Worm (Caenorhabditis elegans): ENCODE data around the gene Y54F10BM.22.

Y54F10BM.22 gene

ce11 chrIII:2314678-2315077 is 34.0 kb downstream of the Y54F10BM.22 start:
- TF ChIP-seq skn-1 (tag; optimal IDR thresholded peaks at IDR 0.05) (no peak), efl-1 (optimal IDR thresholded peaks at IDR 0.05) (no peak), efl-1 (GFP tag; optimal IDR thresholded peaks at IDR 0.05 in 1 of 2) (peak in 1 of 2 experiments; percentile 68)

- TF ChIP-seq pqm-1 (tag; optimal IDR thresholded peaks at IDR 0.05) = no peak
- TF ChIP-seq unc-130 (tag; optimal IDR thresholded peaks at IDR 0.05) = no peak
- TF ChIP-seq elt-3 (tag; optimal IDR thresholded peaks at IDR 0.05) = no peak
- TF ChIP-seq unc-98 (GFP tag; IDR thresholded peaks at IDR 0.05) = no peak
Observed at ce11 chrIII:2316439-2316838, 35.7 kb downstream of the Y54F10BM.22 start.

- TF ChIP-seq nhr-20 (tag; optimal IDR thresholded peaks at IDR 0.05) (no peak), nhr-90 (tag; optimal IDR thresholded peaks at IDR 0.05; ENCODE audit: poor library complexity) (no peak), ztf-11 (tag; optimal IDR thresholded peaks at IDR 0.05) (no peak)
Observed at ce11 chrIII:2324703-2325102, 44.0 kb downstream of the Y54F10BM.22 start.

- no peak for TF ChIP-seq hlh-4 (tag; optimal IDR thresholded peaks at IDR 0.05)
- no peak for TF ChIP-seq fos-1 (tag; optimal IDR thresholded peaks at IDR 0.05)
- no peak for TF ChIP-seq F16B12.6 (tag; optimal IDR thresholded peaks at IDR 0.05)
- TF ChIP-seq unc-86 (tag; optimal IDR thresholded peaks at IDR 0.05) = no peak
- TF ChIP-seq sptf-1 (tag; optimal IDR thresholded peaks at IDR 0.05) = no peak
- no peak for TF ChIP-seq lin-14 (GFP tag; optimal IDR thresholded peaks at IDR 0.05)
- no peak for TF ChIP-seq ztf-4 (tag; optimal IDR thresholded peaks at IDR 0.05)
- TF ChIP-seq nhr-28 (tag; optimal IDR thresholded peaks at IDR 0.05) = no peak
- TF ChIP-seq mab-9 (GFP tag; IDR thresholded peaks at IDR 0.05) = no peak
- TF ChIP-seq mef-2 (tag; optimal IDR thresholded peaks at IDR 0.05) = no peak
- no peak for TF ChIP-seq ets-5 (GFP tag; IDR thresholded peaks at IDR 0.05)
- no peak for TF ChIP-seq lsy-2 (tag; optimal IDR thresholded peaks at IDR 0.05)
- TF ChIP-seq fkh-4 (tag; optimal IDR thresholded peaks at IDR 0.05; ENCODE audit: borderline replicate concordance) = no peak
- no peak for TF ChIP-seq ztf-11 (tag; optimal IDR thresholded peaks at IDR 0.05)
- no peak for TF ChIP-seq jun-1 (tag; optimal IDR thresholded peaks at IDR 0.05)
Observed at ce11 chrIII:2328612-2329011, 47.9 kb downstream of the Y54F10BM.22 start.

- no peak for TF ChIP-seq swsn-7 (tag; optimal IDR thresholded peaks at IDR 0.05)
- TF ChIP-seq fkh-8 (tag; optimal IDR thresholded peaks at IDR 0.05) = no peak
- TF ChIP-seq F16B12.6 (tag; optimal IDR thresholded peaks at IDR 0.05) = no peak
- no peak for TF ChIP-seq zag-1 (tag; optimal IDR thresholded peaks at IDR 0.05)
- no peak for TF ChIP-seq unc-98 (GFP tag; IDR thresholded peaks at IDR 0.05)
- TF ChIP-seq nhr-237 (tag; optimal IDR thresholded peaks at IDR 0.05) = no peak
- TF ChIP-seq lsy-2 (tag; optimal IDR thresholded peaks at IDR 0.05) = no peak
- no peak for TF ChIP-seq mab-9 (GFP tag; IDR thresholded peaks at IDR 0.05)
- no peak for TF ChIP-seq nhr-76 (tag; optimal IDR thresholded peaks at IDR 0.05)
- TF ChIP-seq efl-3 (GFP tag; optimal IDR thresholded peaks at IDR 0.05) = no peak
- no peak for TF ChIP-seq ztf-11 (tag; optimal IDR thresholded peaks at IDR 0.05)
- TF ChIP-seq aly-2 (tag; optimal IDR thresholded peaks at IDR 0.05) = no peak
- no peak for TF ChIP-seq ceh-88 (GFP tag; IDR thresholded peaks at IDR 0.05)
- TF ChIP-seq rnt-1 (tag; optimal IDR thresholded peaks at IDR 0.05) = no peak
- no peak for TF ChIP-seq jun-1 (tag; optimal IDR thresholded peaks at IDR 0.05)
Observed at ce11 chrIII:2329336-2329735, 48.6 kb downstream of the Y54F10BM.22 start, which contains the start of gene Y54F10BM.12. Gene Y54F10BM.12 (minus strand): TSS chrIII:2329679.

ce11 chrIII:2330389-2330788 is 49.7 kb downstream of the Y54F10BM.22 start:
- TF ChIP-seq aha-1 (tag; optimal IDR thresholded peaks at IDR 0.05) = no peak
- TF ChIP-seq ceh-90 (tag; optimal IDR thresholded peaks at IDR 0.05) = no peak
- no peak for TF ChIP-seq efl-1 (optimal IDR thresholded peaks at IDR 0.05)
- peak in 1 of 2 experiments; percentile 72 for TF ChIP-seq efl-1 (GFP tag; optimal IDR thresholded peaks at IDR 0.05 in 1 of 2)
